Worm (Caenorhabditis elegans) whole organism, L4 larva: ENCODE measurements around the gene zig-11.

Source experiments
- F37D6.2 ChIP-seq: sonication (generic microtip); optimal IDR thresholded peaks from 2 replicates; lab custom pipeline; 2016; ENCODE audit warnings: mild to moderate bottlenecking, missing genetic modification characterization, missing compliant biosample characterization
- F44E2.7 ChIP-seq: fragments of 200-800 bp; sonication (Bioruptor generic); IDR thresholded peaks from 2 replicates; pipeline ENCODE4 v2.1.2; 2022; ENCODE audit warnings: missing genetic modification characterization, missing compliant biosample characterization
- R02D3.7 ChIP-seq: fragments of 150-350 bp; sonication (generic microtip); optimal IDR thresholded peaks from 3 replicates; lab custom pipeline; 2014; ENCODE audit warnings: missing biosample characterization, missing genetic modification characterization
- T20F7.1 ChIP-seq: fragments of 200-800 bp; sonication (Bioruptor generic); optimal IDR thresholded peaks from 2 replicates; lab custom pipeline; 2018; ENCODE audit warnings: mild to moderate bottlenecking, missing genetic modification characterization, missing compliant biosample characterization
- T26A8.4 ChIP-seq: fragments of 200-800 bp; sonication (Bioruptor generic); IDR thresholded peaks from 2 replicates; pipeline ENCODE4 v1.3.6; 2022; ENCODE audit warnings: missing genetic modification characterization, missing compliant biosample characterization
- Y105C5A.15 ChIP-seq: fragments of 200-800 bp; sonication (Bioruptor generic); IDR thresholded peaks from 2 replicates; pipeline ENCODE4 v1.3.6; 2022; ENCODE audit warnings: missing genetic modification characterization, missing compliant biosample characterization
- Y48G9A.11 ChIP-seq: fragments of 200-800 bp; sonication (Bioruptor generic); IDR thresholded peaks from 2 replicates; pipeline ENCODE4 v1.3.6; 2022; ENCODE audit warnings: missing genetic modification reagents, missing genetic modification characterization, missing compliant biosample characterization
- Y75B8A.6 ChIP-seq: fragments of 200-800 bp; sonication (Bioruptor generic); IDR thresholded peaks from 2 replicates; pipeline ENCODE4 v1.3.6; 2022; ENCODE audit warnings: missing genetic modification reagents, missing genetic modification characterization, missing compliant biosample characterization
- ama-1 ChIP-seq: fragments of 150-350 bp; optimal IDR thresholded peaks from 2 replicates; lab custom pipeline; 2014; ENCODE audit warnings: inconsistent platforms, mixed read lengths
- ceh-44 ChIP-seq: fragments of 200-800 bp; sonication (Bioruptor generic); IDR thresholded peaks from 2 replicates; pipeline ENCODE4 v1.3.6; 2022; ENCODE audit warnings: missing genetic modification reagents, missing genetic modification characterization, missing compliant biosample characterization
- ceh-82 ChIP-seq: sonication (generic microtip); optimal IDR thresholded peaks from 2 replicates; lab custom pipeline; 2017; ENCODE audit warnings: missing biosample characterization, missing genetic modification characterization
- cey-2 ChIP-seq: sonication (generic microtip); optimal IDR thresholded peaks from 3 replicates; lab custom pipeline; 2017; ENCODE audit warnings: missing genetic modification characterization, mild to moderate bottlenecking, missing compliant biosample characterization, antibody characterized with exemption, borderline replicate concordance; ENCODE audit not compliant: insufficient read depth
- daf-12 ChIP-seq: fragments of 150-350 bp; optimal IDR thresholded peaks from 2 replicates; lab custom pipeline; 2014; ENCODE audit warnings: missing biosample characterization, missing genetic modification reagents, missing genetic modification characterization
- daf-16 ChIP-seq, 3 experiments: sonication (generic microtip); optimal IDR thresholded peaks; 2 replicates each; lab custom pipeline; 2016 to 2017; ENCODE audit warnings: missing genetic modification characterization in 3 of 3, missing genetic modification reagents in 3 of 3, mild to moderate bottlenecking in 2 of 3, missing compliant biosample characterization in 2 of 3, missing biosample characterization in 1 of 3, moderate library complexity in 1 of 3
- daf-19 ChIP-seq: fragments of 200-800 bp; sonication (Bioruptor generic); conservative IDR thresholded peaks from 2 replicates; pipeline ENCODE4 v1.3.6; 2022; ENCODE audit warnings: missing genetic modification characterization, missing compliant biosample characterization
- daf-8 ChIP-seq: fragments of 200-800 bp; sonication (Bioruptor generic); IDR thresholded peaks from 2 replicates; pipeline ENCODE4 v1.3.6; 2022; ENCODE audit warnings: missing genetic modification characterization, missing compliant biosample characterization
- dmd-8 ChIP-seq: fragments of 200-800 bp; sonication (Bioruptor generic); IDR thresholded peaks from 2 replicates; pipeline ENCODE4 v1.3.6; 2022; ENCODE audit warnings: missing genetic modification characterization, missing compliant biosample characterization
- dmd-9 ChIP-seq: fragments of 200-800 bp; sonication (Bioruptor generic); IDR thresholded peaks from 2 replicates; pipeline ENCODE4 v1.3.6; 2022; ENCODE audit warnings: missing genetic modification reagents, missing genetic modification characterization, missing compliant biosample characterization
- dpl-1 ChIP-seq: fragments of 150-350 bp; optimal IDR thresholded peaks from 2 replicates; lab custom pipeline; 2014; ENCODE audit warnings: missing biosample characterization, missing genetic modification reagents, missing genetic modification characterization
- dve-1 ChIP-seq: sonication (generic microtip); optimal IDR thresholded peaks from 2 replicates; lab custom pipeline; 2017; ENCODE audit warnings: antibody characterized with exemption, mild to moderate bottlenecking, missing genetic modification characterization, missing compliant biosample characterization; ENCODE audit not compliant: insufficient read depth
- egl-27 ChIP-seq: sonication (generic microtip); optimal IDR thresholded peaks from 3 replicates; lab custom pipeline; 2017; ENCODE audit warnings: missing biosample characterization, missing genetic modification reagents, missing genetic modification characterization
- egl-43 ChIP-seq: fragments of 200-800 bp; sonication (Bioruptor generic); IDR thresholded peaks from 2 replicates; pipeline ENCODE4 v1.3.6; 2022; ENCODE audit warnings: missing genetic modification reagents, missing genetic modification characterization, missing compliant biosample characterization
- gei-8 ChIP-seq: fragments of 200-800 bp; sonication (Bioruptor generic); optimal IDR thresholded peaks from 2 replicates; lab custom pipeline; 2018; ENCODE audit warnings: mild to moderate bottlenecking, missing genetic modification characterization, missing compliant biosample characterization
- hlh-30 ChIP-seq: sonication (generic microtip); optimal IDR thresholded peaks from 2 replicates; lab custom pipeline; 2017; ENCODE audit warnings: antibody characterized with exemption, mild to moderate bottlenecking, missing genetic modification characterization, missing compliant biosample characterization; ENCODE audit not compliant: insufficient read depth
- lin-1 ChIP-seq: fragments of 200-800 bp; sonication (Bioruptor generic); IDR thresholded peaks from 2 replicates; pipeline ENCODE4 v1.3.6; 2022; ENCODE audit warnings: missing genetic modification reagents, missing genetic modification characterization, missing compliant biosample characterization
- lin-29 ChIP-seq: fragments of 200-800 bp; sonication (Bioruptor generic); IDR thresholded peaks from 2 replicates; pipeline ENCODE4 v1.3.6; 2022; ENCODE audit warnings: missing genetic modification reagents, missing genetic modification characterization, missing compliant biosample characterization
- lin-39 ChIP-seq: fragments of 150-350 bp; optimal IDR thresholded peaks from 2 replicates; lab custom pipeline; 2014; ENCODE audit warnings: missing biosample characterization, missing genetic modification reagents, missing genetic modification characterization
- lsy-2 ChIP-seq, 2 experiments: fragments of 150-350 bp in 1 of 2; sonication (generic microtip) in 1 of 2; optimal IDR thresholded peaks; 2 replicates each; lab custom pipeline; 2014 to 2017; ENCODE audit warnings: missing biosample characterization in 2 of 2, missing genetic modification characterization in 2 of 2
- madf-5 ChIP-seq, 2 experiments: fragments of 200-800 bp; sonication (Bioruptor generic); IDR thresholded peaks; 2 replicates each; pipeline ENCODE4 v1.3.6; 2022; ENCODE audit warnings: missing compliant biosample characterization in 2 of 2, missing genetic modification characterization in 2 of 2
- mdl-1 ChIP-seq, 2 experiments: fragments of 150-350 bp in 1 of 2; sonication (generic microtip) in 1 of 2; optimal IDR thresholded peaks; 2 replicates each; lab custom pipeline; 2014 to 2017; ENCODE audit warnings: missing biosample characterization in 2 of 2, missing genetic modification characterization in 2 of 2
- mdt-29 ChIP-seq: fragments of 200-800 bp; sonication (Bioruptor generic); IDR thresholded peaks from 2 replicates; pipeline ENCODE4 v1.3.6; 2022; ENCODE audit warnings: missing genetic modification reagents, missing genetic modification characterization, missing compliant biosample characterization
- mes-2 ChIP-seq: sonication (generic microtip); optimal IDR thresholded peaks from 2 replicates; lab custom pipeline; 2016; ENCODE audit warnings: missing genotype, mild to moderate bottlenecking, missing genetic modification characterization, missing compliant biosample characterization; ENCODE audit not compliant: poor library complexity, severe bottlenecking
- nhr-102 ChIP-seq: sonication (generic microtip); optimal IDR thresholded peaks from 2 replicates; lab custom pipeline; 2016; ENCODE audit warnings: mild to moderate bottlenecking, missing genetic modification characterization, moderate library complexity, missing compliant biosample characterization
- nhr-11 ChIP-seq: fragments of 150-350 bp; optimal IDR thresholded peaks from 2 replicates; lab custom pipeline; 2014; ENCODE audit warnings: missing biosample characterization, missing genetic modification characterization
- nhr-237 ChIP-seq: sonication (generic microtip); optimal IDR thresholded peaks from 2 replicates; lab custom pipeline; 2017; ENCODE audit warnings: missing biosample characterization, missing genetic modification characterization
- nhr-25 ChIP-seq: sonication (generic microtip); optimal IDR thresholded peaks from 2 replicates; lab custom pipeline; 2017; ENCODE audit warnings: missing genetic modification characterization, mild to moderate bottlenecking, missing compliant biosample characterization, antibody characterized with exemption, moderate library complexity, borderline replicate concordance; ENCODE audit not compliant: insufficient read depth
- nhr-28 ChIP-seq: fragments of 150-350 bp; optimal IDR thresholded peaks from 2 replicates; lab custom pipeline; 2014; ENCODE audit warnings: missing biosample characterization, missing genetic modification characterization
- nhr-41 ChIP-seq: fragments of 200-800 bp; sonication (Bioruptor generic); IDR thresholded peaks from 2 replicates; pipeline ENCODE4 v1.3.6; 2022; ENCODE audit warnings: missing genetic modification reagents, missing genetic modification characterization, missing compliant biosample characterization
- nhr-42 ChIP-seq: fragments of 200-800 bp; sonication (Bioruptor generic); IDR thresholded peaks from 2 replicates; pipeline ENCODE4 v1.3.6; 2022; ENCODE audit warnings: missing genetic modification characterization, missing compliant biosample characterization
- nhr-76 ChIP-seq: fragments of 150-350 bp; optimal IDR thresholded peaks from 2 replicates; lab custom pipeline; 2014; ENCODE audit warnings: missing biosample characterization, missing genetic modification characterization
- saeg-2 ChIP-seq: fragments of 200-800 bp; sonication (Bioruptor generic); IDR thresholded peaks from 2 replicates; pipeline ENCODE4 v1.3.6; 2022; ENCODE audit warnings: missing genetic modification reagents, missing genetic modification characterization, missing compliant biosample characterization
- skn-1 ChIP-seq: fragments of 150-350 bp; optimal IDR thresholded peaks from 2 replicates; lab custom pipeline; 2014; ENCODE audit warnings: missing biosample characterization, missing genetic modification characterization
- snpc-4 ChIP-seq: fragments of 150-350 bp; optimal IDR thresholded peaks from 2 replicates; lab custom pipeline; 2014; ENCODE audit warnings: missing biosample characterization, missing genetic modification characterization
- unc-62 ChIP-seq, 3 experiments: fragments of 150-350 bp in 1 of 3; sonication (generic microtip); optimal IDR thresholded peaks in 2 of 3; peaks in 1 of 3; 1 replicate in 1 of 3; 2 replicates in 2 of 3; lab custom pipeline; 2014 to 2017; ENCODE audit warnings: missing biosample characterization in 3 of 3, missing genetic modification characterization in 3 of 3, missing genetic modification reagents in 3 of 3, missing genotype in 1 of 3
- vab-7 ChIP-seq: fragments of 200-800 bp; sonication (Bioruptor generic); IDR thresholded peaks from 2 replicates; pipeline ENCODE4 v1.3.6; 2022; ENCODE audit warnings: missing genetic modification reagents, missing genetic modification characterization, missing compliant biosample characterization
- zag-1 ChIP-seq: fragments of 150-350 bp; optimal IDR thresholded peaks from 2 replicates; lab custom pipeline; 2014; ENCODE audit warnings: missing biosample characterization, missing genetic modification characterization
- zfp-3 ChIP-seq: fragments of 200-800 bp; sonication (Bioruptor generic); conservative IDR thresholded peaks from 2 replicates; pipeline ENCODE4 v1.3.6; 2022; ENCODE audit warnings: missing genetic modification reagents, missing genetic modification characterization, missing compliant biosample characterization
- zip-2 ChIP-seq: fragments of 150-350 bp; optimal IDR thresholded peaks from 2 replicates; lab custom pipeline; 2014; ENCODE audit warnings: missing biosample characterization, missing genetic modification characterization
- ztf-7 ChIP-seq: fragments of 150-350 bp; optimal IDR thresholded peaks from 2 replicates; lab custom pipeline; 2014; ENCODE audit warnings: missing biosample characterization, missing genetic modification characterization

The zig-11 gene

ce11 chrV:1868596-1869263 is 24.0 kb downstream of the zig-11 start, which contains the start of gene knl-3 (continued):
- peak; percentile 98 for TF ChIP-seq dpl-1 (GFP tag; lab: Kevin White, UChicago)
- peak; percentile 89 for TF ChIP-seq nhr-42
- no peak for TF ChIP-seq cey-2 (tag; lab: Kevin White, UChicago)
- peak; percentile 78 for TF ChIP-seq saeg-2 (GFP tag; lab: Robert Waterston, UW)
- TF ChIP-seq nhr-237 = no peak
- peak; percentile 77; the same call in 1 of the 2 replicates for TF ChIP-seq mdt-29 (GFP tag; lab: Robert Waterston, UW)
- TF ChIP-seq madf-5 (GFP tag; IDR thresholded peaks at IDR 0.05; lab: Robert Waterston, UW) = no peak
- peak; percentile 32 to 91 for TF ChIP-seq lsy-2 (tag; optimal IDR thresholded peaks at IDR 0.05; lab: Kevin White, UChicago)
- TF ChIP-seq nhr-28 (tag; lab: Kevin White, UChicago) = peak; percentile 66
- no peak for TF ChIP-seq daf-12 (tag; lab: Kevin White, UChicago)
- no peak for TF ChIP-seq lin-39 (tag; lab: Kevin White, UChicago)
- TF ChIP-seq daf-16 (GFP tag; optimal IDR thresholded peaks at IDR 0.05; lab: Kevin White, UChicago) = peak in 1 of 2 experiments; percentile 45
- peak; percentile 44 for TF ChIP-seq daf-16 (tag; optimal IDR thresholded peaks at IDR 0.05; lab: Kevin White, UChicago)
- peak; percentile 47 for TF ChIP-seq zip-2
- TF ChIP-seq gei-8 (GFP tag; lab: Kevin White, UChicago) = no peak
- TF ChIP-seq Y105C5A.15 (GFP tag; lab: Robert Waterston, UW) = no peak
- peak; percentile 64 for TF ChIP-seq lin-29 (GFP tag; lab: Robert Waterston, UW)
- no peak for TF ChIP-seq skn-1 (tag; lab: Kevin White, UChicago)
- TF ChIP-seq F37D6.2 = peak; percentile 60
- TF ChIP-seq nhr-102 (tag; lab: Kevin White, UChicago) = peak; percentile 87
- no peak for TF ChIP-seq daf-19
- TF ChIP-seq R02D3.7 (tag; lab: Kevin White, UChicago) = no peak
- peak; percentile 93 for TF ChIP-seq T26A8.4 (GFP tag; lab: Robert Waterston, UW)
- TF ChIP-seq ama-1 = no peak
- peak; percentile 67 for TF ChIP-seq nhr-25 (tag; lab: Kevin White, UChicago)
- peak; percentile 81 for TF ChIP-seq hlh-30
- peak; percentile 42; the same call in 1 of the 2 replicates for TF ChIP-seq ceh-44 (GFP tag; lab: Robert Waterston, UW)
- no peak for TF ChIP-seq T20F7.1 (GFP tag; lab: Kevin White, UChicago)
- peak; percentile 76 for TF ChIP-seq vab-7 (GFP tag; lab: Robert Waterston, UW)
- no peak for TF ChIP-seq zag-1 (tag; lab: Kevin White, UChicago)
- TF ChIP-seq dve-1 (tag; lab: Kevin White, UChicago) = peak; percentile 86
- TF ChIP-seq mdl-1 (tag; optimal IDR thresholded peaks at IDR 0.05; lab: Kevin White, UChicago) = peak in 1 of 2 experiments; percentile 32
- no peak for TF ChIP-seq unc-62 (GFP tag; optimal IDR thresholded peaks at IDR 0.05 in 1 of 2; lab: Kevin White, UChicago)
- no peak for TF ChIP-seq unc-62 (tag; optimal IDR thresholded peaks at IDR 0.05; lab: Kevin White, UChicago)
- TF ChIP-seq Y75B8A.6 = no peak
- no peak for TF ChIP-seq dmd-8
- no peak for TF ChIP-seq F44E2.7 (GFP tag; lab: Robert Waterston, UW)
- peak; percentile 79 for TF ChIP-seq egl-43 (GFP tag; lab: Robert Waterston, UW)
- TF ChIP-seq snpc-4 (tag; lab: Kevin White, UChicago) = peak; percentile 44
- TF ChIP-seq mes-2 (tag; lab: Kevin White, UChicago) = peak; percentile 93
- TF ChIP-seq nhr-11 = peak; percentile 82
- TF ChIP-seq dmd-9 (GFP tag; lab: Robert Waterston, UW) = peak; percentile 81
- peak; percentile 80 for TF ChIP-seq zfp-3 (GFP tag; lab: Robert Waterston, UW)
- no peak for TF ChIP-seq daf-8 (GFP tag; lab: Robert Waterston, UW)
- no peak for TF ChIP-seq nhr-76 (tag; lab: Kevin White, UChicago)
- peak; percentile 84 for TF ChIP-seq Y48G9A.11 (GFP tag; lab: Robert Waterston, UW)
- TF ChIP-seq ceh-82 (tag; lab: Kevin White, UChicago) = no peak
- no peak for TF ChIP-seq egl-27 (tag; lab: Kevin White, UChicago)
- TF ChIP-seq ztf-7 (tag; lab: Kevin White, UChicago) = peak; percentile 70
- TF ChIP-seq lin-1 (GFP tag; lab: Robert Waterston, UW) = peak; percentile 55; the same call in 1 of the 2 replicates
- TF ChIP-seq nhr-41 = no peak
